Fruit fly (Drosophila melanogaster): ENCODE results near the gene CG12219.

CG12219 gene

DNA sequence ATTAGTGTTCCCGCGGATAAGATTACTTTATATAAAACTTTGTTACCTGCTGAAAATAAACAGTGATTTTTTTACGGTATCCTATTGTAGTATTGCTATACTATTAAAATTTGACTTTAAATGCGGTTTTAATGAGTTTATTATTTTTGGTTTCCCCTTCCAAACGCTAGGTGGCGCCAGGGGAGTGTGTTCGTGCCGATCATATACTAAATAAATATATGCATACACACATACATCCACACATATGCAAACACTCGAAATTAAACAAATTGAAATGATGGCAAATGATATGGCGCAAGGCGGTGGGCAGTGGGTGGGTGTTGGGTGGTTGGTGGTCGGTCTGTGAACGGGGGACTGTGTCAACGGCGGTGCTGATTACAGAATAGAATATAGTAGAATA, 47.4 kb downstream of the CG12219 start (continued):
- TF ChIP-seq bsh (GFP tag; optimal IDR thresholded peaks at IDR 0.05), result peak in 1 of 2 experiments; percentile 19
- TF ChIP-seq CG3407 (GFP tag; optimal IDR thresholded peaks at IDR 0.05), result peak; percentile 6
- peak; percentile 90 for TF ChIP-seq CTCF (GFP tag; optimal IDR thresholded peaks at IDR 0.05)
- no peak for TF ChIP-seq ac (GFP tag; optimal IDR thresholded peaks at IDR 0.05)
- no peak for TF ChIP-seq ase (GFP tag; IDR thresholded peaks at IDR 0.05)
- no peak for TF ChIP-seq Lim3 (GFP tag; IDR thresholded peaks at IDR 0.05)

DNA sequence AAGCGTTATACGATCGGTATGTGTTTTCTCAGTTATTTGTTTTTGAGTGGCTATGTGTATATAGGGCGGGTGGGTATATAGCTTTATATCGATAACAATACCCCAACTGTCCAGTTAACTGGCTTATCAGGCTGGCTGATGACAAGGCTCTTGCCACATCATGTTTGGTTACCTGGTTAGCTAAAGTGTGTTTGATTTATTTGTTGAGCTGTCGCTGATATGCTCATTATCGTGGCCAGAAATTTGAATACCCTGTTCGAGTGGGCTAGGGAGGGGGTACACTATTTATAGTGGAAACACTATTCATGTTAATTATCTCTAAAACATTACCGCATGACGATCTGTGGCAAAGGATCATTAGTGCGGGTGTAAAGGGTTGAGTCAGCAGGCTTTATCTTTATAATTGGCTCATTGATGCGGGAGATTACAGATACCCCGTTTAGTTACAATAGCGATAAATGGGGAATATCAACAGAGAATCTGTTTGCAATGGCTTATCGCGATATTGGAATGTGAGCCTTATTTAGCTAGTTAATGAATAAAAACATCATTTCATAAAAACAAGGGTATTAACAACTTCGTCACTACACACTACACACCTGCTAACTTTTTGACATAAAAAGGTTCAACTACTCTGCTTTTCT, 48.1 kb downstream of the CG12219 start:
- TF ChIP-seq Neu2 (GFP tag; optimal IDR thresholded peaks at IDR 0.05; ENCODE audit: borderline replicate concordance) (no peak), ci (GFP tag; IDR thresholded peaks at IDR 0.05) (0 out of 3 replicates have a peak, but pooled peaks have one; percentile 12), stc (GFP tag; IDR thresholded peaks at IDR 0.05) (peak; percentile 8; the same call in 1 of the 2 replicates), sug (tag; optimal IDR thresholded peaks at IDR 0.05) (peak; percentile 11), CG3847 (GFP tag; IDR thresholded peaks at IDR 0.05) (no peak), CG34376 (GFP tag; optimal IDR thresholded peaks at IDR 0.05) (peak; percentile 60), CG5180 (GFP tag; optimal IDR thresholded peaks at IDR 0.05) (no peak), mirr (GFP tag; optimal IDR thresholded peaks at IDR 0.05) (peak; percentile 70), schlank (tag; optimal IDR thresholded peaks at IDR 0.05) (peak; percentile 6), D19B (GFP tag; optimal IDR thresholded peaks at IDR 0.05) (peak; percentile 87), row (GFP tag; IDR thresholded peaks at IDR 0.05) (peak; percentile 52; the same call in 2 of the 3 replicates), Asciz (GFP tag; optimal IDR thresholded peaks at IDR 0.05) (no peak), grn (GFP tag; optimal IDR thresholded peaks at IDR 0.05) (peak; percentile 39), exex (tag; optimal IDR thresholded peaks at IDR 0.05) (peak; percentile 87), cwo (GFP tag; optimal IDR thresholded peaks at IDR 0.05) (peak; percentile 1), ind (GFP tag; optimal IDR thresholded peaks at IDR 0.05) (no peak), vnd (GFP tag; IDR thresholded peaks at IDR 0.05; ENCODE audit: partially characterized antibody) (0 out of 3 replicates have a peak, but pooled peaks have one; percentile 15), toy (GFP tag; IDR thresholded peaks at IDR 0.05) (no peak), Med (GFP tag) (peak; percentile 5)
